Worm (Caenorhabditis elegans) whole organism, late embryonic: Measurements from ENCODE around the gene C50C3.1.

Source experiments
- C08G9.2 ChIP-seq: sonication (generic microtip); optimal IDR thresholded peaks from 2 replicates; lab custom pipeline; 2016; ENCODE audit warnings: mild to moderate bottlenecking, missing genetic modification characterization, moderate library complexity, missing compliant biosample characterization
- F13H6.1 ChIP-seq: sonication (generic microtip); optimal IDR thresholded peaks from 2 replicates; lab custom pipeline; 2016; ENCODE audit warnings: missing genetic modification characterization, missing compliant biosample characterization
- K02D7.2 ChIP-seq: sonication (generic microtip); optimal IDR thresholded peaks from 2 replicates; lab custom pipeline; 2017; ENCODE audit warnings: mild to moderate bottlenecking, missing genetic modification characterization, missing compliant biosample characterization
- T23F11.4 ChIP-seq: fragments of 200-800 bp; sonication (Bioruptor generic); optimal IDR thresholded peaks from 2 replicates; lab custom pipeline; 2018; ENCODE audit warnings: mild to moderate bottlenecking, missing genetic modification characterization, missing compliant biosample characterization
- Y22D7AL.16 ChIP-seq: sonication (generic microtip); optimal IDR thresholded peaks from 2 replicates; lab custom pipeline; 2016; ENCODE audit warnings: missing genetic modification characterization, missing compliant biosample characterization
- ahr-1 ChIP-seq: sonication (generic microtip); optimal IDR thresholded peaks from 2 replicates; lab custom pipeline; 2016; ENCODE audit warnings: missing genetic modification characterization, missing compliant biosample characterization
- ama-1 ChIP-seq: fragments of 150-350 bp; optimal IDR thresholded peaks from 2 replicates; lab custom pipeline; 2014
- ceh-14 ChIP-seq: sonication (generic microtip); optimal IDR thresholded peaks from 2 replicates; lab custom pipeline; 2016; ENCODE audit warnings: missing genotype, missing genetic modification characterization, missing compliant biosample characterization
- ceh-19 ChIP-seq: fragments of 200-800 bp; sonication (Bioruptor generic); optimal IDR thresholded peaks from 2 replicates; lab custom pipeline; 2018; ENCODE audit warnings: mild to moderate bottlenecking, missing genetic modification characterization, missing compliant biosample characterization
- ceh-2 ChIP-seq: sonication (generic microtip); optimal IDR thresholded peaks from 2 replicates; lab custom pipeline; 2016; ENCODE audit warnings: missing genotype, missing genetic modification characterization, missing compliant biosample characterization
- ceh-24 ChIP-seq: sonication (generic microtip); optimal IDR thresholded peaks from 2 replicates; lab custom pipeline; 2016; ENCODE audit warnings: mild to moderate bottlenecking, missing genetic modification characterization, missing compliant biosample characterization
- ceh-45 ChIP-seq: fragments of 200-800 bp; sonication (Bioruptor generic); IDR thresholded peaks from 2 replicates; pipeline ENCODE4 v1.3.6; 2022; ENCODE audit warnings: missing genetic modification reagents, missing genetic modification characterization, missing compliant biosample characterization
- ceh-48 ChIP-seq: sonication (generic microtip); optimal IDR thresholded peaks from 2 replicates; lab custom pipeline; 2016; ENCODE audit warnings: missing genetic modification characterization, inconsistent platforms, missing compliant biosample characterization
- ceh-6 ChIP-seq: fragments of 200-800 bp; sonication (Bioruptor generic); optimal IDR thresholded peaks from 2 replicates; lab custom pipeline; 2018; ENCODE audit warnings: mild to moderate bottlenecking, missing genetic modification characterization, missing compliant biosample characterization
- ceh-9 ChIP-seq: sonication (generic microtip); optimal IDR thresholded peaks from 2 replicates; lab custom pipeline; 2016; ENCODE audit warnings: mild to moderate bottlenecking, missing genetic modification characterization, inconsistent platforms, missing compliant biosample characterization
- che-1 ChIP-seq: sonication (generic microtip); optimal IDR thresholded peaks from 2 replicates; lab custom pipeline; 2016; ENCODE audit warnings: mild to moderate bottlenecking, missing genetic modification characterization, missing compliant biosample characterization
- dve-1 ChIP-seq: sonication (generic microtip); optimal IDR thresholded peaks from 2 replicates; lab custom pipeline; 2017; ENCODE audit warnings: antibody characterized with exemption, mild to moderate bottlenecking, missing genetic modification characterization, missing compliant biosample characterization
- elt-2 ChIP-seq: sonication (generic microtip); optimal IDR thresholded peaks from 2 replicates; lab custom pipeline; 2016; ENCODE audit warnings: missing genetic modification reagents, missing genetic modification characterization, missing compliant biosample characterization
- ets-4 ChIP-seq: sonication (generic microtip); optimal IDR thresholded peaks from 2 replicates; lab custom pipeline; 2016; ENCODE audit warnings: missing genetic modification characterization, missing compliant biosample characterization
- fax-1 ChIP-seq: sonication (generic microtip); optimal IDR thresholded peaks from 2 replicates; lab custom pipeline; 2016; ENCODE audit warnings: missing genotype, missing genetic modification characterization, missing compliant biosample characterization
- fkh-10 ChIP-seq: fragments of 150-350 bp; optimal IDR thresholded peaks from 2 replicates; lab custom pipeline; 2014; ENCODE audit warnings: missing biosample characterization, missing genetic modification reagents, missing genetic modification characterization
- fkh-6 ChIP-seq: sonication (generic microtip); optimal IDR thresholded peaks from 2 replicates; lab custom pipeline; 2016; ENCODE audit warnings: missing genetic modification characterization, missing compliant biosample characterization
- gmeb-2 ChIP-seq: sonication (generic microtip); optimal IDR thresholded peaks from 2 replicates; lab custom pipeline; 2016; ENCODE audit warnings: missing genetic modification characterization, inconsistent platforms, missing compliant biosample characterization
- hlh-15 ChIP-seq: sonication (generic microtip); optimal IDR thresholded peaks from 2 replicates; lab custom pipeline; 2016; ENCODE audit warnings: missing genetic modification characterization, missing compliant biosample characterization
- hlh-8 ChIP-seq: sonication (generic microtip); optimal IDR thresholded peaks from 2 replicates; lab custom pipeline; 2016; ENCODE audit warnings: missing genotype, missing genetic modification characterization, missing compliant biosample characterization
- lim-6 ChIP-seq: sonication (generic microtip); optimal IDR thresholded peaks from 2 replicates; lab custom pipeline; 2016; ENCODE audit warnings: missing genetic modification characterization, missing compliant biosample characterization
- lin-11 ChIP-seq: fragments of 200-800 bp; sonication (Bioruptor generic); optimal IDR thresholded peaks from 2 replicates; lab custom pipeline; 2018; ENCODE audit warnings: mild to moderate bottlenecking, missing genetic modification characterization, missing compliant biosample characterization
- madf-2 ChIP-seq: sonication (generic microtip); optimal IDR thresholded peaks from 2 replicates; lab custom pipeline; 2017; ENCODE audit warnings: missing genetic modification characterization, missing compliant biosample characterization
- mec-3 ChIP-seq: sonication (generic microtip); optimal IDR thresholded peaks from 2 replicates; lab custom pipeline; 2016; ENCODE audit warnings: borderline replicate concordance, missing genetic modification characterization, missing compliant biosample characterization
- nhr-11 ChIP-seq: fragments of 150-350 bp; optimal IDR thresholded peaks from 2 replicates; lab custom pipeline; 2014; ENCODE audit warnings: missing biosample characterization, missing genetic modification characterization
- nhr-232 ChIP-seq: sonication (generic microtip); optimal IDR thresholded peaks from 2 replicates; lab custom pipeline; 2016; ENCODE audit warnings: missing genetic modification characterization, missing compliant biosample characterization
- npax-4 ChIP-seq: sonication (generic microtip); optimal IDR thresholded peaks from 2 replicates; lab custom pipeline; 2016; ENCODE audit warnings: missing genetic modification characterization, missing compliant biosample characterization
- odd-2 ChIP-seq: sonication (generic microtip); optimal IDR thresholded peaks from 2 replicates; lab custom pipeline; 2017; ENCODE audit warnings: antibody characterized with exemption, mild to moderate bottlenecking, missing genetic modification characterization, missing compliant biosample characterization
- pag-3 ChIP-seq: sonication (generic microtip); optimal IDR thresholded peaks from 2 replicates; lab custom pipeline; 2016; ENCODE audit warnings: missing compliant biosample characterization, missing genetic modification characterization, borderline replicate concordance
- pat-9 ChIP-seq: fragments of 200-800 bp; sonication (Bioruptor generic); optimal IDR thresholded peaks from 2 replicates; lab custom pipeline; 2018; ENCODE audit warnings: mild to moderate bottlenecking, missing genetic modification characterization, moderate library complexity, missing compliant biosample characterization
- pax-1 ChIP-seq: fragments of 150-350 bp; optimal IDR thresholded peaks from 2 replicates; lab custom pipeline; 2014; ENCODE audit warnings: missing biosample characterization, missing genetic modification characterization
- sox-4 ChIP-seq: sonication (generic microtip); optimal IDR thresholded peaks from 2 replicates; lab custom pipeline; 2017; ENCODE audit warnings: mild to moderate bottlenecking, missing genetic modification characterization, inconsistent platforms, missing compliant biosample characterization
- tbx-2 ChIP-seq: sonication (generic microtip); optimal IDR thresholded peaks from 2 replicates; lab custom pipeline; 2016; ENCODE audit warnings: missing genetic modification characterization, missing compliant biosample characterization
- tbx-7 ChIP-seq: sonication (generic microtip); optimal IDR thresholded peaks from 2 replicates; lab custom pipeline; 2016; ENCODE audit warnings: missing genotype, missing genetic modification characterization, missing compliant biosample characterization
- unc-3 ChIP-seq, 2 experiments: fragments of 200-800 bp in 1 of 2; sonication (Bioruptor generic) in 1 of 2; sonication (generic microtip) in 1 of 2; conservative IDR thresholded peaks in 1 of 2; optimal IDR thresholded peaks in 1 of 2; 2 replicates each; pipeline versions ENCODE4 v1.3.6 to Lab custom; 2016 to 2022; ENCODE audit warnings: missing compliant biosample characterization in 2 of 2, missing genetic modification characterization in 2 of 2, missing genetic modification reagents in 1 of 2
- unc-55 ChIP-seq: sonication (generic microtip); optimal IDR thresholded peaks from 2 replicates; lab custom pipeline; 2017; ENCODE audit warnings: missing biosample characterization, missing genetic modification reagents, missing genetic modification characterization
- unc-86 ChIP-seq: sonication (generic microtip); optimal IDR thresholded peaks from 2 replicates; lab custom pipeline; 2016; ENCODE audit warnings: missing genetic modification characterization, missing compliant biosample characterization
- ztf-16 ChIP-seq: sonication (generic microtip); optimal IDR thresholded peaks from 2 replicates; lab custom pipeline; 2017; ENCODE audit warnings: missing genetic modification characterization, missing compliant biosample characterization

C50C3.1 gene

ce11 chrIII:8227511-8227910, 35.7 kb downstream of the C50C3.1 start, which contains the start of gene fbxl-1 (continued):
- TF ChIP-seq nhr-11 (tag; lab: Kevin White, UChicago): no peak
- no peak for TF ChIP-seq ets-4
- TF ChIP-seq ahr-1 (tag; lab: Kevin White, UChicago): no peak
- no peak for TF ChIP-seq sox-4 (tag; lab: Kevin White, UChicago)
- TF ChIP-seq pag-3 (tag; lab: Kevin White, UChicago): no peak
- TF ChIP-seq tbx-7 (tag; lab: Kevin White, UChicago): no peak
- TF ChIP-seq fkh-10 (GFP tag; lab: Kevin White, UChicago): no peak
- TF ChIP-seq ama-1 (lab: Kevin White, UChicago): no peak
- no peak for TF ChIP-seq Y22D7AL.16 (tag; lab: Kevin White, UChicago)
- no peak for TF ChIP-seq madf-2
- no peak for TF ChIP-seq unc-86 (tag; lab: Kevin White, UChicago)
- no peak for TF ChIP-seq fkh-6 (tag; lab: Kevin White, UChicago)
- no peak for TF ChIP-seq C08G9.2 (tag; lab: Kevin White, UChicago)
- TF ChIP-seq F13H6.1 (tag; lab: Kevin White, UChicago): peak; percentile 13
- TF ChIP-seq lin-11 (tag; lab: Kevin White, UChicago): no peak
- TF ChIP-seq ceh-48 (tag; lab: Kevin White, UChicago): no peak

- TF ChIP-seq gmeb-2 (tag; lab: Kevin White, UChicago) (no peak), lim-6 (tag; lab: Kevin White, UChicago) (no peak), ceh-24 (tag; lab: Kevin White, UChicago) (no peak), madf-2 (no peak), fax-1 (tag; lab: Kevin White, UChicago) (no peak), unc-3 (GFP tag; conservative IDR thresholded peaks at IDR 0.05; lab: Robert Waterston, UW) (no peak), unc-3 (tag; optimal IDR thresholded peaks at IDR 0.05; lab: Kevin White, UChicago) (no peak), ceh-6 (GFP tag; lab: Kevin White, UChicago) (no peak), ceh-19 (GFP tag; lab: Kevin White, UChicago) (no peak), dve-1 (no peak), K02D7.2 (tag; lab: Kevin White, UChicago) (no peak), ztf-16 (tag; lab: Kevin White, UChicago) (no peak), ahr-1 (tag; lab: Kevin White, UChicago) (no peak), ceh-9 (no peak), ceh-2 (tag; lab: Kevin White, UChicago) (no peak), T23F11.4 (no peak), hlh-15 (tag; lab: Kevin White, UChicago) (no peak), ceh-14 (tag; lab: Kevin White, UChicago) (no peak), ceh-45 (GFP tag; lab: Robert Waterston, UW) (no peak)
These were observed 37.1 kb downstream of the C50C3.1 start for ce11 chrIII:8228916-8229315.

- TF ChIP-seq odd-2 (tag; lab: Kevin White, UChicago): no peak
These were observed 37.7 kb downstream of the C50C3.1 start for ce11 chrIII:8229480-8229879.

- TF ChIP-seq nhr-232 (tag; lab: Kevin White, UChicago) (no peak), fkh-6 (tag; lab: Kevin White, UChicago) (no peak), lin-11 (tag; lab: Kevin White, UChicago) (no peak)
These were observed 40.8 kb downstream of the C50C3.1 start, which contains the start of gene henn-1 for ce11 chrIII:8232634-8233033. Gene henn-1, plus strand, starts transcription at chrIII:8232651.

- TF ChIP-seq pat-9 (tag; lab: Kevin White, UChicago): no peak
- TF ChIP-seq fkh-10 (GFP tag; lab: Kevin White, UChicago): no peak
- TF ChIP-seq unc-86 (tag; lab: Kevin White, UChicago): no peak
- no peak for TF ChIP-seq unc-55
- no peak for TF ChIP-seq tbx-2 (tag; lab: Kevin White, UChicago)
- no peak for TF ChIP-seq elt-2
- no peak for TF ChIP-seq madf-2
- no peak for TF ChIP-seq npax-4 (tag; lab: Kevin White, UChicago)
- TF ChIP-seq hlh-8 (tag; lab: Kevin White, UChicago): no peak
- TF ChIP-seq ztf-16 (tag; lab: Kevin White, UChicago): no peak
- TF ChIP-seq tbx-7 (tag; lab: Kevin White, UChicago): no peak
- no peak for TF ChIP-seq che-1 (tag; lab: Kevin White, UChicago)
- TF ChIP-seq dve-1: no peak
- TF ChIP-seq mec-3 (tag; lab: Kevin White, UChicago): no peak
- TF ChIP-seq fkh-6 (tag; lab: Kevin White, UChicago): no peak
- no peak for TF ChIP-seq pax-1 (tag; lab: Kevin White, UChicago)
- no peak for TF ChIP-seq C08G9.2 (tag; lab: Kevin White, UChicago)
- no peak for TF ChIP-seq T23F11.4
- no peak for TF ChIP-seq Y22D7AL.16 (tag; lab: Kevin White, UChicago)
These were observed 43.6 kb downstream of the C50C3.1 start, which contains the start of gene C02F5.14 for ce11 chrIII:8235358-8235757. Gene C02F5.14, minus strand, starts transcription at chrIII:8235514.
